Fruit fly (Drosophila melanogaster): Measurements from ENCODE around the gene CG15375.

dm6 chrX:4106756-4107155 lies 5.6 kb downstream of the CG15375 start:
- peak; percentile 63 for TF ChIP-seq Pif1A (GFP tag; optimal IDR thresholded peaks at IDR 0.05)
- peak; percentile 79 for TF ChIP-seq CG8159 (tag; optimal IDR thresholded peaks at IDR 0.05)
- peak; percentile 75 for TF ChIP-seq CG34367 (tag; optimal IDR thresholded peaks at IDR 0.05)
- TF ChIP-seq D1 (tag; optimal IDR thresholded peaks at IDR 0.05) = no peak
- peak; percentile 43 for TF ChIP-seq Snoo (tag; optimal IDR thresholded peaks at IDR 0.05)
- TF ChIP-seq CG14655 (GFP tag; optimal IDR thresholded peaks at IDR 0.05) = no peak
- peak; percentile 69; the same call in 2 of the 3 replicates for TF ChIP-seq CG4496 (GFP tag; IDR thresholded peaks at IDR 0.05)
- TF ChIP-seq CG13204 (GFP tag; optimal IDR thresholded peaks at IDR 0.05) = peak; percentile 50
- peak; percentile 81 for TF ChIP-seq CG8301 (tag; optimal IDR thresholded peaks at IDR 0.05)

All from whole organism, pupa.